Worm (Caenorhabditis elegans) whole organism, L3 larva: ENCODE results near the gene F37A8.5.

Experiments used
- fkh-10 ChIP-seq: sonication (generic microtip); optimal IDR thresholded peaks from 2 replicates; lab custom pipeline; 2017; ENCODE audit warnings: missing biosample characterization, missing genetic modification reagents, missing genetic modification characterization
- pha-4 ChIP-seq: fragments of 150-350 bp; optimal IDR thresholded peaks from 2 replicates; lab custom pipeline; 2014; ENCODE audit warnings: missing biosample characterization, missing genetic modification reagents, missing genetic modification characterization

- TF ChIP-seq pha-4 (tag; lab: Kevin White, UChicago) (no peak), fkh-10 (no peak)
These were observed 29.9 kb downstream of the F37A8.5 start, which contains the start of gene Y1A5A.1 for ce11 chrIII:3986368-3986767.
